Worm (Caenorhabditis elegans) whole organism, L3 larva: ENCODE data around the gene tsp-9.

Experiments
- ama-1 ChIP-seq: fragments of 150-350 bp; optimal IDR thresholded peaks from 2 replicates; lab custom pipeline; 2018
- fos-1 ChIP-seq: fragments of 150-350 bp; optimal IDR thresholded peaks from 2 replicates; lab custom pipeline; 2014; ENCODE audit warnings: missing biosample characterization, missing genetic modification characterization
- lin-15B ChIP-seq: fragments of 150-350 bp; optimal IDR thresholded peaks from 2 replicates; lab custom pipeline; 2014; ENCODE audit warnings: missing biosample characterization, missing genetic modification characterization
- nhr-237 ChIP-seq: fragments of 150-350 bp; optimal IDR thresholded peaks from 2 replicates; lab custom pipeline; 2014; ENCODE audit warnings: missing biosample characterization, missing genetic modification characterization
- nhr-28 ChIP-seq: fragments of 150-350 bp; optimal IDR thresholded peaks from 2 replicates; lab custom pipeline; 2014; ENCODE audit warnings: missing biosample characterization, missing genetic modification characterization
- unc-39 ChIP-seq: sonication (generic microtip); optimal IDR thresholded peaks from 4 replicates; lab custom pipeline; 2017; ENCODE audit warnings: missing biosample characterization, missing genetic modification characterization

- TF ChIP-seq ama-1 (lab: Kevin White, UChicago), result no peak
- no peak for TF ChIP-seq lin-15B (tag; lab: Kevin White, UChicago)
- no peak for TF ChIP-seq nhr-28 (tag; lab: Kevin White, UChicago)
- TF ChIP-seq unc-39 (tag; lab: Kevin White, UChicago), result no peak
- no peak for TF ChIP-seq fos-1
- no peak for TF ChIP-seq nhr-237 (tag; lab: Kevin White, UChicago)
Observed at ce11 chrX:1213136-1213535, 32.7 kb upstream of the tsp-9 start.
